Fruit fly (Drosophila melanogaster) whole organism, embryonic: ENCODE measurements around the gene CG4374.
A peak's percentile ranks its signal among the peaks of the same experiment; 100 is the strongest.

ENCODE experiments used
- Adf1 ChIP-seq: fragments of 200-800 bp; sonication (Bioruptor generic); IDR thresholded peaks from 2 replicates; pipeline ENCODE4 v1.3.6; 2022; ENCODE audit warnings: missing biosample characterization, missing genetic modification characterization
- CG10462 ChIP-seq: fragments of 200-800 bp; sonication (Bioruptor generic); optimal IDR thresholded peaks from 2 replicates; lab custom pipeline; 2016; ENCODE audit warnings: missing biosample characterization, missing genetic modification characterization
- CG10959 ChIP-seq: fragments of 200-800 bp; sonication (Bioruptor generic); IDR thresholded peaks from 2 replicates; pipeline ENCODE4 v1.3.6; 2022; ENCODE audit warnings: missing biosample characterization, missing genetic modification characterization
- CG11560 ChIP-seq: fragments of 200-800 bp; sonication (Bioruptor generic); IDR thresholded peaks from 3 replicates; pipeline ENCODE4 v1.3.6; 2022; ENCODE audit warnings: missing biosample characterization, missing genetic modification characterization
- CG12744 ChIP-seq: fragments of 200-800 bp; sonication (Bioruptor generic); optimal IDR thresholded peaks from 2 replicates; lab custom pipeline; 2016; ENCODE audit warnings: missing biosample characterization, missing genetic modification characterization
- CG14441 ChIP-seq: fragments of 200-800 bp; sonication (Bioruptor generic); IDR thresholded peaks from 2 replicates; pipeline ENCODE4 v1.3.6; 2022; ENCODE audit warnings: missing biosample characterization, missing genetic modification characterization
- CG14710 ChIP-seq: fragments of 200-800 bp; sonication (Bioruptor generic); optimal IDR thresholded peaks from 3 replicates; lab custom pipeline; 2019; ENCODE audit warnings: missing biosample characterization, mild to moderate bottlenecking, missing genetic modification characterization, moderate library complexity
- CG15601 ChIP-seq: fragments of 200-800 bp; sonication (Bioruptor generic); optimal IDR thresholded peaks from 3 replicates; lab custom pipeline; 2019; ENCODE audit warnings: missing biosample characterization, mild to moderate bottlenecking, missing genetic modification characterization, moderate library complexity
- CG17568 ChIP-seq: fragments of 200-800 bp; sonication (Bioruptor generic); optimal IDR thresholded peaks from 2 replicates; lab custom pipeline; 2018; ENCODE audit warnings: missing biosample characterization, mild to moderate bottlenecking, missing genetic modification characterization, moderate library complexity
- CG17829 ChIP-seq: fragments of 200-800 bp; optimal IDR thresholded peaks from 2 replicates; lab custom pipeline; 2019; ENCODE audit warnings: missing biosample characterization, mild to moderate bottlenecking, missing genetic modification characterization, moderate library complexity
- CG18262 ChIP-seq: fragments of 200-800 bp; optimal IDR thresholded peaks from 3 replicates; lab custom pipeline; 2019; ENCODE audit warnings: missing biosample characterization, mild to moderate bottlenecking, missing genetic modification characterization, moderate library complexity
- CG2875 ChIP-seq: fragments of 200-800 bp; sonication (Bioruptor generic); optimal IDR thresholded peaks from 2 replicates; lab custom pipeline; 2017; ENCODE audit warnings: missing biosample characterization, mild to moderate bottlenecking, missing genetic modification characterization, missing genetic modification reagents
- CG3995 ChIP-seq: fragments of 200-800 bp; sonication (Bioruptor generic); optimal IDR thresholded peaks from 3 replicates; lab custom pipeline; 2016; ENCODE audit warnings: missing biosample characterization, missing genetic modification characterization
- CG4360 ChIP-seq: fragments of 200-800 bp; sonication (Bioruptor generic); IDR thresholded peaks from 2 replicates; pipeline ENCODE4 v1.3.6; 2022; ENCODE audit warnings: missing biosample characterization, missing genetic modification characterization
- CG4820 ChIP-seq: fragments of 200-800 bp; sonication (Bioruptor generic); optimal IDR thresholded peaks from 3 replicates; lab custom pipeline; 2016; ENCODE audit warnings: missing biosample characterization, missing genetic modification characterization
- CG6791 ChIP-seq: fragments of 200-800 bp; sonication (Bioruptor generic); IDR thresholded peaks from 3 replicates; pipeline ENCODE4 v1.3.6; 2022; ENCODE audit warnings: missing biosample characterization, missing genetic modification characterization; ENCODE audit not compliant: partially characterized antibody
- CG7786 ChIP-seq: fragments of 200-800 bp; sonication (Bioruptor generic); optimal IDR thresholded peaks from 2 replicates; lab custom pipeline; 2016; ENCODE audit warnings: missing biosample characterization, missing genetic modification characterization
- CG8765 ChIP-seq: fragments of 200-800 bp; sonication (Bioruptor generic); IDR thresholded peaks from 2 replicates; pipeline ENCODE4 v1.3.6; 2022; ENCODE audit warnings: missing biosample characterization, missing genetic modification characterization
- CTCF ChIP-seq: fragments of 200-800 bp; sonication (Bioruptor generic); optimal IDR thresholded peaks from 2 replicates; lab custom pipeline; 2017; ENCODE audit warnings: missing biosample characterization, mild to moderate bottlenecking, missing genetic modification characterization, moderate library complexity
- CoRest ChIP-seq: fragments of 200-800 bp; sonication (Bioruptor generic); optimal IDR thresholded peaks from 3 replicates; lab custom pipeline; 2018; ENCODE audit warnings: missing biosample characterization, mild to moderate bottlenecking, missing genetic modification characterization, moderate library complexity
- Dip2 ChIP-seq: fragments of 200-800 bp; sonication (Bioruptor generic); IDR thresholded peaks from 2 replicates; pipeline ENCODE4 v1.3.6; 2022; ENCODE audit warnings: missing biosample characterization, missing genetic modification characterization
- Fer2 ChIP-seq: fragments of 200-800 bp; sonication (Bioruptor generic); optimal IDR thresholded peaks from 2 replicates; lab custom pipeline; 2018; ENCODE audit warnings: missing biosample characterization, mild to moderate bottlenecking, missing genetic modification characterization, moderate library complexity
- Gsc ChIP-seq: fragments of 200-800 bp; sonication (Bioruptor generic); IDR thresholded peaks from 2 replicates; pipeline ENCODE4 v1.3.6; 2022; ENCODE audit warnings: missing biosample characterization, missing genetic modification characterization
- HLH3B ChIP-seq: fragments of 200-800 bp; sonication (Bioruptor generic); IDR thresholded peaks from 2 replicates; pipeline ENCODE4 v1.3.6; 2022; ENCODE audit warnings: missing biosample characterization, missing genetic modification characterization
- Hmr ChIP-seq: fragments of 200-800 bp; sonication (Bioruptor generic); optimal IDR thresholded peaks from 3 replicates; lab custom pipeline; 2017; ENCODE audit warnings: mild to moderate bottlenecking, missing biosample characterization, missing genetic modification reagents, missing genetic modification characterization
- Myb ChIP-seq: fragments of 200-800 bp; sonication (Bioruptor generic); optimal IDR thresholded peaks from 2 replicates; lab custom pipeline; 2016; ENCODE audit warnings: missing biosample characterization, missing genetic modification characterization
- Nf-YB ChIP-seq: fragments of 200-800 bp; sonication (Bioruptor generic); optimal IDR thresholded peaks from 3 replicates; lab custom pipeline; 2019; ENCODE audit warnings: missing biosample characterization, mild to moderate bottlenecking, missing genetic modification characterization, moderate library complexity
- Poxn ChIP-seq: fragments of 200-800 bp; sonication (Bioruptor generic); IDR thresholded peaks from 2 replicates; pipeline ENCODE4 v1.3.6; 2022; ENCODE audit warnings: missing biosample characterization, missing genetic modification characterization
- Spps ChIP-seq: fragments of 200-800 bp; sonication (Bioruptor generic); optimal IDR thresholded peaks from 2 replicates; lab custom pipeline; 2018; ENCODE audit warnings: missing biosample characterization, mild to moderate bottlenecking, missing genetic modification characterization
- Sry-β ChIP-seq: fragments of 200-800 bp; sonication (Bioruptor generic); optimal IDR thresholded peaks from 2 replicates; lab custom pipeline; 2018; ENCODE audit warnings: missing biosample characterization, mild to moderate bottlenecking, missing genetic modification characterization, moderate library complexity
- Taf1 ChIP-seq: fragments of 200-800 bp; sonication (Bioruptor generic); IDR thresholded peaks from 2 replicates; pipeline ENCODE4 v1.3.6; 2022; ENCODE audit warnings: missing biosample characterization, missing genetic modification characterization
- ab ChIP-seq: fragments of 200-800 bp; sonication (Bioruptor generic); optimal IDR thresholded peaks from 2 replicates; lab custom pipeline; 2016; ENCODE audit warnings: missing biosample characterization, missing genetic modification characterization
- br ChIP-seq: fragments of >200 bp; optimal IDR thresholded peaks from 2 replicates; lab custom pipeline; 2017
- cg ChIP-seq: fragments of 200-800 bp; sonication (Bioruptor generic); optimal IDR thresholded peaks from 3 replicates; lab custom pipeline; 2019; ENCODE audit warnings: missing biosample characterization, mild to moderate bottlenecking, missing genetic modification characterization, moderate library complexity
- crc ChIP-seq: fragments of 200-800 bp; sonication (Bioruptor generic); optimal IDR thresholded peaks from 2 replicates; lab custom pipeline; 2016; ENCODE audit warnings: missing biosample characterization, missing genetic modification characterization
- crol ChIP-seq: fragments of 200-800 bp; sonication (Bioruptor generic); IDR thresholded peaks from 2 replicates; pipeline ENCODE4 v1.3.6; 2022; ENCODE audit warnings: missing biosample characterization, missing genetic modification characterization
- da ChIP-seq: fragments of 200-800 bp; sonication (Bioruptor generic); optimal IDR thresholded peaks from 2 replicates; lab custom pipeline; 2016; ENCODE audit warnings: missing biosample characterization, missing genetic modification characterization
- dimm ChIP-seq: fragments of 200-800 bp; sonication (Bioruptor generic); IDR thresholded peaks from 2 replicates; pipeline ENCODE4 v1.3.6; 2022; ENCODE audit warnings: missing biosample characterization, missing genetic modification characterization
- gem ChIP-seq: fragments of 200-800 bp; sonication (Bioruptor generic); optimal IDR thresholded peaks from 2 replicates; lab custom pipeline; 2019; ENCODE audit warnings: missing biosample characterization, mild to moderate bottlenecking, missing genetic modification characterization, moderate library complexity
- kah ChIP-seq: fragments of 200-800 bp; sonication (Bioruptor generic); optimal IDR thresholded peaks from 2 replicates; lab custom pipeline; 2018; ENCODE audit warnings: missing biosample characterization, mild to moderate bottlenecking, missing genetic modification characterization
- lab ChIP-seq: fragments of 200-800 bp; sonication (Bioruptor generic); optimal IDR thresholded peaks from 3 replicates; lab custom pipeline; 2017; ENCODE audit warnings: missing biosample characterization, missing genetic modification characterization, mild to moderate bottlenecking, moderate library complexity, missing genetic modification reagents
- luna ChIP-seq: fragments of 200-800 bp; sonication (Bioruptor generic); optimal IDR thresholded peaks from 2 replicates; lab custom pipeline; 2016; ENCODE audit warnings: missing biosample characterization, missing genetic modification characterization
- maf-S ChIP-seq: fragments of 200-800 bp; sonication (Bioruptor generic); optimal IDR thresholded peaks from 2 replicates; lab custom pipeline; 2016; ENCODE audit warnings: missing biosample characterization, missing genetic modification characterization
- mirr ChIP-seq: fragments of 200-800 bp; sonication (Bioruptor generic); optimal IDR thresholded peaks from 3 replicates; lab custom pipeline; 2018; ENCODE audit warnings: missing biosample characterization, mild to moderate bottlenecking, missing genetic modification characterization
- oc ChIP-seq: fragments of 200-800 bp; sonication (Bioruptor generic); optimal IDR thresholded peaks from 2 replicates; lab custom pipeline; 2018; ENCODE audit warnings: missing biosample characterization, mild to moderate bottlenecking, missing genetic modification characterization, moderate library complexity
- pita ChIP-seq: fragments of 200-800 bp; sonication (Bioruptor generic); optimal IDR thresholded peaks from 2 replicates; lab custom pipeline; 2017; ENCODE audit warnings: missing biosample characterization, mild to moderate bottlenecking, missing genetic modification characterization
- row ChIP-seq: fragments of 200-800 bp; sonication (Bioruptor generic); IDR thresholded peaks from 3 replicates; pipeline ENCODE4 v1.3.6; 2022; ENCODE audit warnings: missing biosample characterization, missing genetic modification characterization
- sim ChIP-seq: fragments of 200-800 bp; sonication (Bioruptor generic); IDR thresholded peaks from 2 replicates; pipeline ENCODE4 v1.3.6; 2022; ENCODE audit warnings: missing biosample characterization, missing genetic modification characterization
- tgo ChIP-seq: fragments of 200-800 bp; sonication (Bioruptor generic); IDR thresholded peaks from 3 replicates; pipeline ENCODE4 v1.3.6; 2022; ENCODE audit warnings: missing biosample characterization, missing genetic modification characterization
- tx ChIP-seq: fragments of 200-800 bp; sonication (Bioruptor generic); optimal IDR thresholded peaks from 2 replicates; lab custom pipeline; 2016; ENCODE audit warnings: missing biosample characterization, missing genetic modification characterization
- vvl ChIP-seq: fragments of 200-800 bp; sonication (Bioruptor generic); IDR thresholded peaks from 2 replicates; pipeline ENCODE4 v1.3.6; 2022; ENCODE audit warnings: missing biosample characterization, missing genetic modification characterization
- zf30C ChIP-seq: fragments of 200-800 bp; sonication (Bioruptor generic); optimal IDR thresholded peaks from 3 replicates; lab custom pipeline; 2018; ENCODE audit warnings: missing biosample characterization, mild to moderate bottlenecking, missing genetic modification characterization

CG4374 gene

dm6 chr3R:23396548-23397294 is 75.4 kb downstream of the CG4374 start (continued):
- TF ChIP-seq gem (tag; lab: Kevin White, UChicago) (peak; percentile 63), CG15601 (tag; lab: Kevin White, UChicago) (peak; percentile 26), Taf1 (GFP tag; lab: Robert Waterston, UW) (no peak), kah (GFP tag; lab: Kevin White, UChicago) (no peak), CG12744 (GFP tag; lab: Kevin White, UChicago) (no peak), CG7786 (GFP tag; lab: Kevin White, UChicago) (no peak), CTCF (peak; percentile 83), Hmr (GFP tag; lab: Kevin White, UChicago) (no peak), Adf1 (no peak), Nf-YB (GFP tag; lab: Kevin White, UChicago) (no peak), Poxn (GFP tag; lab: Robert Waterston, UW) (no peak), Sry-β (GFP tag; lab: Kevin White, UChicago) (no peak), dimm (GFP tag; lab: Robert Waterston, UW) (peak; percentile 21; the same call in 1 of the 2 replicates), row (GFP tag; lab: Robert Waterston, UW) (peak; percentile 70; the same call in 2 of the 3 replicates), CG14441 (GFP tag; lab: Robert Waterston, UW) (no peak), pita (GFP tag; lab: Kevin White, UChicago) (no peak), Gsc (GFP tag; lab: Robert Waterston, UW) (no peak), CG17829 (tag; lab: Kevin White, UChicago) (no peak), CG17568 (GFP tag; lab: Kevin White, UChicago) (no peak), tgo (GFP tag; lab: Robert Waterston, UW) (0 out of 3 replicates have a peak, but pooled peaks have one; percentile 22), CG18262 (tag; lab: Kevin White, UChicago) (no peak), maf-S (GFP tag; lab: Kevin White, UChicago) (no peak), vvl (GFP tag; lab: Robert Waterston, UW) (no peak), mirr (GFP tag; lab: Kevin White, UChicago) (no peak), CG14710 (tag; lab: Kevin White, UChicago) (no peak), CG6791 (GFP tag; lab: Robert Waterston, UW) (no peak), CG11560 (no peak), Spps (no peak), ab (GFP tag; lab: Kevin White, UChicago) (no peak), CG4360 (GFP tag; lab: Robert Waterston, UW) (no peak), lab (GFP tag; lab: Kevin White, UChicago) (no peak), tx (GFP tag; lab: Kevin White, UChicago) (no peak), CG8765 (GFP tag; lab: Robert Waterston, UW) (no peak), cg (GFP tag; lab: Kevin White, UChicago) (no peak), Fer2 (tag; lab: Kevin White, UChicago) (no peak), br (lab: Kevin White, UChicago) (no peak), Myb (no peak), sim (no peak), da (GFP tag; lab: Kevin White, UChicago) (no peak), CG4820 (GFP tag; lab: Kevin White, UChicago) (no peak), luna (GFP tag; lab: Kevin White, UChicago) (no peak), crc (GFP tag; lab: Kevin White, UChicago) (no peak), HLH3B (GFP tag; lab: Robert Waterston, UW) (no peak), oc (tag; lab: Kevin White, UChicago) (peak; percentile 94), CoRest (tag; lab: Kevin White, UChicago) (peak; percentile 41), CG10959 (no peak), crol (GFP tag; lab: Robert Waterston, UW) (no peak), CG2875 (GFP tag; lab: Kevin White, UChicago) (no peak), CG10462 (GFP tag; lab: Kevin White, UChicago) (no peak), Dip2 (GFP tag; lab: Robert Waterston, UW) (no peak), CG3995 (no peak), zf30C (GFP tag; lab: Kevin White, UChicago) (no peak)
